Worm (Caenorhabditis elegans) whole organism, young adult: ENCODE measurements around the gene W03B1.9.

Experiments used
- B0019.2 ChIP-seq: fragments of 200-800 bp; sonication (Bioruptor generic); conservative IDR thresholded peaks from 2 replicates; pipeline ENCODE4 v1.3.6; 2022; ENCODE audit warnings: missing genetic modification reagents, missing genetic modification characterization, missing compliant biosample characterization
- B0261.1 ChIP-seq: sonication (generic microtip); optimal IDR thresholded peaks from 2 replicates; lab custom pipeline; 2016; ENCODE audit warnings: mild to moderate bottlenecking, missing genetic modification characterization, moderate library complexity, missing compliant biosample characterization
- D2030.7 ChIP-seq: fragments of 200-800 bp; sonication (Bioruptor generic); IDR thresholded peaks from 2 replicates; pipeline ENCODE4 v1.3.6; 2022; ENCODE audit warnings: missing genetic modification reagents, missing genetic modification characterization, missing compliant biosample characterization
- F22D6.2 ChIP-seq: sonication (generic microtip); optimal IDR thresholded peaks from 2 replicates; lab custom pipeline; 2016; ENCODE audit warnings: mild to moderate bottlenecking, missing genetic modification characterization, missing compliant biosample characterization
- F23B12.7 ChIP-seq: sonication (generic microtip); optimal IDR thresholded peaks from 2 replicates; lab custom pipeline; 2017; ENCODE audit warnings: missing genetic modification characterization, mild to moderate bottlenecking, missing compliant biosample characterization, antibody characterized with exemption, moderate library complexity; ENCODE audit not compliant: insufficient read depth
- F37B4.10 ChIP-seq: fragments of 200-800 bp; sonication (Bioruptor generic); IDR thresholded peaks from 2 replicates; pipeline ENCODE4 v1.3.6; 2022; ENCODE audit warnings: missing genetic modification characterization, missing compliant biosample characterization
- F39B2.1 ChIP-seq: fragments of 200-800 bp; sonication (Bioruptor generic); IDR thresholded peaks from 2 replicates; pipeline ENCODE4 v1.3.6; 2022; ENCODE audit warnings: missing genetic modification reagents, missing genetic modification characterization, missing compliant biosample characterization
- F52B5.7 ChIP-seq: sonication (generic microtip); optimal IDR thresholded peaks from 2 replicates; lab custom pipeline; 2016; ENCODE audit warnings: mild to moderate bottlenecking, missing genetic modification characterization, missing compliant biosample characterization
- F57C9.4 ChIP-seq: sonication (generic microtip); optimal IDR thresholded peaks from 2 replicates; lab custom pipeline; 2017; ENCODE audit warnings: mild to moderate bottlenecking, missing genetic modification characterization, missing compliant biosample characterization
- K11D2.4 ChIP-seq: fragments of 200-800 bp; sonication (Bioruptor generic); IDR thresholded peaks from 2 replicates; pipeline ENCODE4 v1.3.6; 2022; ENCODE audit warnings: missing genetic modification reagents, missing genetic modification characterization, missing compliant biosample characterization
- Y53G8AR.9 ChIP-seq: fragments of 200-800 bp; sonication (Bioruptor generic); conservative IDR thresholded peaks from 2 replicates; pipeline ENCODE4 v1.3.6; 2022; ENCODE audit warnings: missing genetic modification reagents, missing genetic modification characterization, missing compliant biosample characterization
- Y56A3A.18 ChIP-seq: fragments of 200-800 bp; sonication (Bioruptor generic); IDR thresholded peaks from 2 replicates; pipeline ENCODE4 v1.3.6; 2022; ENCODE audit warnings: missing genetic modification reagents, missing genetic modification characterization, missing compliant biosample characterization
- Y95B8A.8 ChIP-seq: fragments of 200-800 bp; sonication (Bioruptor generic); IDR thresholded peaks from 2 replicates; pipeline ENCODE4 v1.3.6; 2022; ENCODE audit warnings: missing genetic modification reagents, missing genetic modification characterization, missing compliant biosample characterization
- ceh-27 ChIP-seq: fragments of 200-800 bp; sonication (Bioruptor generic); optimal IDR thresholded peaks from 2 replicates; lab custom pipeline; 2018; ENCODE audit warnings: mild to moderate bottlenecking, missing genetic modification characterization, moderate library complexity, missing compliant biosample characterization
- ceh-40 ChIP-seq: fragments of 200-800 bp; sonication (Bioruptor generic); IDR thresholded peaks from 2 replicates; pipeline ENCODE4 v1.3.6; 2022; ENCODE audit warnings: missing genetic modification characterization, missing compliant biosample characterization
- dox-1 ChIP-seq: fragments of 200-800 bp; sonication (Bioruptor generic); IDR thresholded peaks from 2 replicates; pipeline ENCODE4 v1.3.6; 2022; ENCODE audit warnings: missing genetic modification reagents, missing genetic modification characterization, missing compliant biosample characterization
- dpl-1 ChIP-seq: fragments of 150-350 bp; optimal IDR thresholded peaks from 2 replicates; lab custom pipeline; 2014; ENCODE audit warnings: missing biosample characterization, missing genetic modification reagents, missing genetic modification characterization
- efl-1 ChIP-seq: fragments of 150-350 bp; optimal IDR thresholded peaks from 2 replicates; lab custom pipeline; 2014; ENCODE audit warnings: missing biosample characterization, missing genetic modification reagents, missing genetic modification characterization
- egrh-3 ChIP-seq: fragments of 200-800 bp; sonication (Bioruptor generic); IDR thresholded peaks from 2 replicates; pipeline ENCODE4 v1.3.6; 2022; ENCODE audit warnings: missing genetic modification reagents, missing genetic modification characterization, missing compliant biosample characterization
- hlh-26 ChIP-seq: fragments of 200-800 bp; sonication (Bioruptor generic); conservative IDR thresholded peaks from 2 replicates; pipeline ENCODE4 v1.3.6; 2022; ENCODE audit warnings: missing genetic modification reagents, missing genetic modification characterization, missing compliant biosample characterization
- let-526 ChIP-seq: fragments of 200-800 bp; sonication (Bioruptor generic); IDR thresholded peaks from 2 replicates; pipeline ENCODE4 v1.3.6; 2022; ENCODE audit warnings: missing genetic modification reagents, missing genetic modification characterization, missing compliant biosample characterization
- let-607 ChIP-seq, 2 experiments: fragments of 200-800 bp in 1 of 2; sonication (Bioruptor generic) in 1 of 2; sonication (generic microtip) in 1 of 2; optimal IDR thresholded peaks; 2 replicates each; lab custom pipeline; 2016 to 2018; ENCODE audit warnings: mild to moderate bottlenecking in 2 of 2, missing compliant biosample characterization in 2 of 2, missing genetic modification characterization in 2 of 2, moderate library complexity in 2 of 2, missing genotype in 1 of 2
- lin-35 ChIP-seq, 3 experiments: fragments of 150-350 bp in 2 of 3; sonication (generic microtip) in 1 of 3; optimal IDR thresholded peaks; 2 replicates each; lab custom pipeline; 2014 to 2018; ENCODE audit warnings: missing biosample characterization in 3 of 3, missing genetic modification characterization in 3 of 3, missing genetic modification reagents in 3 of 3
- lin-40 ChIP-seq: sonication (generic microtip); optimal IDR thresholded peaks from 2 replicates; lab custom pipeline; 2016; ENCODE audit warnings: missing genetic modification characterization, mild to moderate bottlenecking, missing compliant biosample characterization, missing genotype, missing genetic modification reagents
- lin-54 ChIP-seq: fragments of 200-800 bp; sonication (Bioruptor generic); optimal IDR thresholded peaks from 2 replicates; lab custom pipeline; 2018; ENCODE audit warnings: mild to moderate bottlenecking, missing genetic modification characterization, missing compliant biosample characterization
- lsl-1 ChIP-seq: fragments of 200-800 bp; sonication (Bioruptor generic); optimal IDR thresholded peaks from 2 replicates; lab custom pipeline; 2018; ENCODE audit warnings: mild to moderate bottlenecking, missing genetic modification characterization, moderate library complexity, missing compliant biosample characterization
- madf-10 ChIP-seq: sonication (generic microtip); optimal IDR thresholded peaks from 2 replicates; lab custom pipeline; 2016; ENCODE audit warnings: mild to moderate bottlenecking, missing genetic modification characterization, missing compliant biosample characterization
- mcd-1 ChIP-seq: fragments of 200-800 bp; sonication (Bioruptor generic); IDR thresholded peaks from 2 replicates; pipeline ENCODE4 v1.3.6; 2022; ENCODE audit warnings: missing genetic modification reagents, missing genetic modification characterization, missing compliant biosample characterization
- mel-28 ChIP-seq: sonication (generic microtip); optimal IDR thresholded peaks from 2 replicates; lab custom pipeline; 2016; ENCODE audit warnings: borderline replicate concordance, mild to moderate bottlenecking, missing genetic modification characterization, missing compliant biosample characterization
- nfya-2 ChIP-seq: fragments of 200-800 bp; sonication (Bioruptor generic); IDR thresholded peaks from 2 replicates; pipeline ENCODE4 v1.3.6; 2022; ENCODE audit warnings: missing genetic modification reagents, missing genetic modification characterization, missing compliant biosample characterization
- nhr-120 ChIP-seq: fragments of 200-800 bp; sonication (Bioruptor generic); IDR thresholded peaks from 2 replicates; pipeline ENCODE4 v1.3.6; 2022; ENCODE audit warnings: missing genetic modification characterization, missing compliant biosample characterization
- nhr-179 ChIP-seq: sonication (generic microtip); optimal IDR thresholded peaks from 2 replicates; lab custom pipeline; 2016; ENCODE audit warnings: mild to moderate bottlenecking, missing genetic modification characterization, missing compliant biosample characterization
- repo-1 ChIP-seq: sonication (generic microtip); optimal IDR thresholded peaks from 2 replicates; lab custom pipeline; 2017; ENCODE audit warnings: mild to moderate bottlenecking, missing genetic modification characterization, missing compliant biosample characterization
- snpc-4 ChIP-seq, 5 experiments: fragments of 150-350 bp in 1 of 5; sonication (generic microtip) in 4 of 5; optimal IDR thresholded peaks; 2 replicates each; lab custom pipeline; 2014 to 2018; ENCODE audit warnings: missing genetic modification characterization in 5 of 5, missing biosample characterization in 3 of 5, antibody characterized with exemption in 2 of 5, mild to moderate bottlenecking in 2 of 5, missing compliant biosample characterization in 2 of 5, missing genotype in 2 of 5, moderate library complexity in 2 of 5, missing genetic modification reagents in 1 of 5
- somi-1 ChIP-seq: fragments of 200-800 bp; sonication (Bioruptor generic); optimal IDR thresholded peaks from 2 replicates; lab custom pipeline; 2018; ENCODE audit warnings: mild to moderate bottlenecking, missing genetic modification characterization, missing compliant biosample characterization
- tbx-9 ChIP-seq: sonication (generic microtip); optimal IDR thresholded peaks from 2 replicates; lab custom pipeline; 2016; ENCODE audit warnings: borderline replicate concordance, missing genetic modification characterization, inconsistent platforms, missing compliant biosample characterization
- unc-62 ChIP-seq: fragments of 150-350 bp; optimal IDR thresholded peaks from 2 replicates; lab custom pipeline; 2014; ENCODE audit warnings: missing biosample characterization, missing genetic modification reagents, missing genetic modification characterization
- xnd-1 ChIP-seq: sonication (generic microtip); optimal IDR thresholded peaks from 2 replicates; lab custom pipeline; 2016; ENCODE audit warnings: missing genotype, missing genetic modification reagents, missing genetic modification characterization, missing compliant biosample characterization
- zim-3 ChIP-seq: sonication (generic microtip); optimal IDR thresholded peaks from 2 replicates; lab custom pipeline; 2017; ENCODE audit warnings: mild to moderate bottlenecking, missing genetic modification characterization, moderate library complexity, missing compliant biosample characterization
- ztf-18 ChIP-seq: sonication (generic microtip); optimal IDR thresholded peaks from 2 replicates; lab custom pipeline; 2016; ENCODE audit warnings: missing genotype, mild to moderate bottlenecking, missing genetic modification characterization, missing compliant biosample characterization
- ztf-3 ChIP-seq: fragments of 200-800 bp; sonication (Bioruptor generic); optimal IDR thresholded peaks from 2 replicates; lab custom pipeline; 2018; ENCODE audit warnings: mild to moderate bottlenecking, missing genetic modification characterization, missing compliant biosample characterization

Gene W03B1.9

DNA sequence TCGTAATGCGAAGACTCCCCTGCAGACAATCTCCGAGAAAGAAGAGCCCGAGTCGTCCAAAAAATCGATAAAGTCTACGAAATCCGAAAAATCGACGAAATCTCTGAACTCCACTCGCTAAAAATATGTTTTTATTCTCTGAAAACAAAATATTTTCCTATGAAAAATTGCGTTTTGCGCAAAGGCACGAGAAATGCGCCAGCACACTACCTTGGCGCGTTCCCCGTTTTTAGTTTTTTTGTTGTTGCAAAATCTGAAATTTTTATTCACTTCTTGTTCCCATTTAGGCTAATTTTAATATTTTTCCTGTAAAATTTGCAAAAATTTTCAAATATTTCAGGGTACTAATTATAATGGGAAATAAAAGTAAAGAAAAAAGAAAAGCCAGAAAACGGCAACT is 3.7 kb upstream of the W03B1.9 start, which contains the start of gene F55F10.1 (continued):
- TF ChIP-seq F37B4.10 (GFP tag; lab: Robert Waterston, UW) (no peak), xnd-1 (tag; lab: Kevin White, UChicago) (peak; percentile 2), ztf-3 (GFP tag; lab: Kevin White, UChicago) (no peak), lsl-1 (GFP tag; lab: Kevin White, UChicago) (peak; percentile 46), mcd-1 (peak; percentile 86), snpc-4 (GFP tag; optimal IDR thresholded peaks at IDR 0.05; lab: Kevin White, UChicago) (no peak), snpc-4 (tag; optimal IDR thresholded peaks at IDR 0.05; lab: Kevin White, UChicago) (peak in 3 of 4 experiments; percentile 11 to 77 (median 49)), D2030.7 (peak; percentile 33; the same call in 1 of the 2 replicates), lin-35 (GFP tag; optimal IDR thresholded peaks at IDR 0.05; lab: Kevin White, UChicago) (peak in 1 of 3 experiments; percentile 65), F23B12.7 (tag; lab: Kevin White, UChicago) (peak; percentile 35), unc-62 (GFP tag; lab: Kevin White, UChicago) (no peak)

DNA sequence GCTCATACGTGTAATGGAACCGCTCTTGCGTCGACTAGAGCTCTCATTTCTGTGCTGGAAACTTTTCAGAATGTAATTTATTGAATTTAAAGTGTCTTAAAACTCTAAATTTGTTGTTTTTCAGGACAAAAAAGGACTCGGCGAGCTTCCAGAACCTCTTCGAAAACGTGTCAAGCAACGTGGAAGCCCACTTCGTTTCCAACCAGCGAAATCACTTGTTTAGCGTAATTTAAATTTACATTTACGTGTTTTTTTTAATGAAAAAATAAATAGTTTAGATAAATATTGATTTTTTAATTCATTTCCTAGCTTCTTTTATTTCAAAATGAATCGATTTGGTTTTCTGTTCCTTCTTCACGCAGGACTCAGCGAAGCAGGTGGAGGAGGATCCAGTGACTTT is 2.9 kb upstream of the W03B1.9 start, which contains the start of gene F55F10.3:
Gene F55F10.3, plus strand, starts transcription at position 301 of the 400 bp plus-strand sequence.
- TF ChIP-seq mel-28 (tag; lab: Kevin White, UChicago) (no peak), efl-1 (GFP tag; lab: Kevin White, UChicago) (no peak), nfya-2 (GFP tag; lab: Robert Waterston, UW) (no peak), tbx-9 (tag; lab: Kevin White, UChicago) (no peak), somi-1 (no peak)

- TF ChIP-seq hlh-26 (GFP tag; lab: Robert Waterston, UW) (no peak), B0019.2 (GFP tag; lab: Robert Waterston, UW) (no peak), nhr-179 (tag; lab: Kevin White, UChicago) (no peak), ztf-18 (peak; percentile 33), lin-54 (peak; percentile 69), lin-40 (no peak), F39B2.1 (GFP tag; lab: Robert Waterston, UW) (no peak), F23B12.7 (tag; lab: Kevin White, UChicago) (no peak), dpl-1 (GFP tag; lab: Kevin White, UChicago) (peak; percentile 63), nhr-120 (GFP tag; lab: Robert Waterston, UW) (no peak), somi-1 (no peak), B0261.1 (no peak), ceh-40 (GFP tag; lab: Robert Waterston, UW) (no peak), F52B5.7 (tag; lab: Kevin White, UChicago) (no peak), zim-3 (tag; lab: Kevin White, UChicago) (no peak), dox-1 (no peak), Y56A3A.18 (GFP tag; lab: Robert Waterston, UW) (no peak), let-607 (tag; optimal IDR thresholded peaks at IDR 0.05; lab: Kevin White, UChicago) (no peak), F57C9.4 (no peak), Y95B8A.8 (no peak), efl-1 (GFP tag; lab: Kevin White, UChicago) (peak; percentile 52), egrh-3 (GFP tag; lab: Robert Waterston, UW) (no peak), let-526 (GFP tag; lab: Robert Waterston, UW) (no peak), Y53G8AR.9 (GFP tag; lab: Robert Waterston, UW) (no peak), F22D6.2 (no peak), K11D2.4 (GFP tag; lab: Robert Waterston, UW) (no peak), repo-1 (tag; lab: Kevin White, UChicago) (no peak), F37B4.10 (GFP tag; lab: Robert Waterston, UW) (no peak), mcd-1 (peak; percentile 86), ceh-27 (no peak), snpc-4 (GFP tag; optimal IDR thresholded peaks at IDR 0.05; lab: Kevin White, UChicago) (no peak), snpc-4 (tag; optimal IDR thresholded peaks at IDR 0.05; lab: Kevin White, UChicago) (no peak), madf-10 (no peak), D2030.7 (no peak), lin-35 (GFP tag; optimal IDR thresholded peaks at IDR 0.05; lab: Kevin White, UChicago) (peak in 1 of 3 experiments; percentile 66), ztf-3 (GFP tag; lab: Kevin White, UChicago) (no peak)
Observed at ce11 chrIV:4357296-4357695, 517 bp upstream of the W03B1.9 start, which contains the start of gene sars-2. TSS of gene sars-2 (plus strand) at chrIV:4357636.
